Fruit fly (Drosophila melanogaster) whole organism, embryonic: ENCODE data around the gene Rpn11.

Experiments
- ATbp ChIP-seq: fragments of 200-800 bp; sonication (Bioruptor generic); optimal IDR thresholded peaks from 2 replicates; lab custom pipeline; 2017; ENCODE audit warnings: missing biosample characterization, mild to moderate bottlenecking, missing genetic modification characterization, missing genetic modification reagents
- Antp ChIP-seq: fragments of 200-800 bp; sonication (Bioruptor generic); optimal IDR thresholded peaks from 3 replicates; lab custom pipeline; 2016; ENCODE audit warnings: missing biosample characterization, missing genetic modification characterization
- Atf6 ChIP-seq: fragments of 200-800 bp; sonication (Bioruptor generic); IDR thresholded peaks from 2 replicates; pipeline ENCODE4 v1.3.6; 2022; ENCODE audit warnings: missing biosample characterization, missing genetic modification characterization
- CG11504 ChIP-seq: fragments of 200-800 bp; sonication (Bioruptor generic); optimal IDR thresholded peaks from 3 replicates; lab custom pipeline; 2019; ENCODE audit warnings: missing biosample characterization, mild to moderate bottlenecking, missing genetic modification characterization, moderate library complexity
- CG12155 ChIP-seq: fragments of 200-800 bp; sonication (Bioruptor generic); optimal IDR thresholded peaks from 3 replicates; lab custom pipeline; 2016; ENCODE audit warnings: missing biosample characterization, missing genetic modification characterization
- CG13296 ChIP-seq: fragments of 200-800 bp; sonication (Bioruptor generic); optimal IDR thresholded peaks from 3 replicates; lab custom pipeline; 2018; ENCODE audit warnings: missing biosample characterization, mild to moderate bottlenecking, missing genetic modification characterization
- CG15269 ChIP-seq: fragments of 200-800 bp; sonication (Bioruptor generic); optimal IDR thresholded peaks from 2 replicates; lab custom pipeline; 2018; ENCODE audit warnings: missing biosample characterization, mild to moderate bottlenecking, missing genetic modification characterization, moderate library complexity
- CG16815 ChIP-seq: fragments of 200-800 bp; sonication (Bioruptor generic); optimal IDR thresholded peaks from 3 replicates; lab custom pipeline; 2017; ENCODE audit warnings: missing biosample characterization, mild to moderate bottlenecking, missing genetic modification characterization
- CG17829 ChIP-seq: fragments of 200-800 bp; optimal IDR thresholded peaks from 2 replicates; lab custom pipeline; 2019; ENCODE audit warnings: missing biosample characterization, mild to moderate bottlenecking, missing genetic modification characterization, moderate library complexity
- CG18262 ChIP-seq: fragments of 200-800 bp; optimal IDR thresholded peaks from 3 replicates; lab custom pipeline; 2019; ENCODE audit warnings: missing biosample characterization, mild to moderate bottlenecking, missing genetic modification characterization, moderate library complexity
- CG30403 ChIP-seq: fragments of 200-800 bp; sonication (Bioruptor generic); optimal IDR thresholded peaks from 3 replicates; lab custom pipeline; 2016; ENCODE audit warnings: missing biosample characterization, missing genetic modification characterization
- CG34422 ChIP-seq: fragments of 200-800 bp; sonication (Bioruptor generic); IDR thresholded peaks from 3 replicates; pipeline ENCODE4 v1.3.6; 2022; ENCODE audit warnings: missing biosample characterization, missing genetic modification characterization
- CG3847 ChIP-seq: fragments of 200-800 bp; sonication (Bioruptor generic); IDR thresholded peaks from 2 replicates; pipeline ENCODE4 v1.3.6; 2022; ENCODE audit warnings: missing biosample characterization, missing genetic modification characterization
- CG4820 ChIP-seq: fragments of 200-800 bp; sonication (Bioruptor generic); optimal IDR thresholded peaks from 3 replicates; lab custom pipeline; 2016; ENCODE audit warnings: missing biosample characterization, missing genetic modification characterization
- CG7372 ChIP-seq: fragments of 200-800 bp; sonication (Bioruptor generic); IDR thresholded peaks from 2 replicates; pipeline ENCODE4 v1.3.6; 2022; ENCODE audit warnings: missing biosample characterization, missing genetic modification characterization
- Dip3 ChIP-seq: fragments of 200-800 bp; sonication (Bioruptor generic); optimal IDR thresholded peaks from 3 replicates; lab custom pipeline; 2016; ENCODE audit warnings: missing biosample characterization, missing genetic modification characterization
- Kr ChIP-seq: fragments of 200-800 bp; sonication (Bioruptor generic); optimal IDR thresholded peaks from 2 replicates; lab custom pipeline; 2017; ENCODE audit warnings: missing biosample characterization, mild to moderate bottlenecking, missing genetic modification characterization
- PHDP ChIP-seq: fragments of 200-800 bp; sonication (Bioruptor generic); optimal IDR thresholded peaks from 3 replicates; lab custom pipeline; 2018; ENCODE audit warnings: missing biosample characterization, mild to moderate bottlenecking, missing genetic modification characterization, moderate library complexity
- Ptx1 ChIP-seq: fragments of 200-800 bp; sonication (Bioruptor generic); IDR thresholded peaks from 2 replicates; pipeline ENCODE4 v1.3.6; 2022; ENCODE audit warnings: missing biosample characterization, missing genetic modification characterization
- Rfx ChIP-seq: fragments of 200-800 bp; sonication (Bioruptor generic); IDR thresholded peaks from 2 replicates; pipeline ENCODE4 v1.3.6; 2022; ENCODE audit warnings: missing biosample characterization, missing genetic modification characterization
- Sox102F ChIP-seq: fragments of 200-800 bp; sonication (Bioruptor generic); optimal IDR thresholded peaks from 2 replicates; lab custom pipeline; 2018; ENCODE audit warnings: missing biosample characterization, mild to moderate bottlenecking, missing genetic modification characterization, moderate library complexity
- Sry-β ChIP-seq: fragments of 200-800 bp; sonication (Bioruptor generic); optimal IDR thresholded peaks from 2 replicates; lab custom pipeline; 2018; ENCODE audit warnings: missing biosample characterization, mild to moderate bottlenecking, missing genetic modification characterization, moderate library complexity
- Sry-δ ChIP-seq: fragments of 200-800 bp; sonication (Bioruptor generic); optimal IDR thresholded peaks from 2 replicates; lab custom pipeline; 2016; ENCODE audit warnings: missing biosample characterization, missing genetic modification characterization
- TFAM ChIP-seq: fragments of 200-800 bp; sonication (Bioruptor generic); optimal IDR thresholded peaks from 2 replicates; lab custom pipeline; 2017; ENCODE audit warnings: missing biosample characterization, missing genetic modification characterization, inconsistent platforms
- Trl ChIP-seq, 3 experiments: fragments of >200 bp in 2 of 3; fragments of 200-800 bp in 1 of 3; sonication (Bioruptor generic) in 1 of 3; optimal IDR thresholded peaks; 2 replicates in 1 of 3; 3 replicates in 2 of 3; lab custom pipeline; 2016 to 2017; ENCODE audit warnings: missing biosample characterization in 1 of 3, missing genetic modification characterization in 1 of 3
- Vsx1 ChIP-seq: fragments of 200-800 bp; sonication (Bioruptor generic); optimal IDR thresholded peaks from 2 replicates; lab custom pipeline; 2017; ENCODE audit warnings: missing biosample characterization, mild to moderate bottlenecking, missing genetic modification characterization, missing genetic modification reagents
- Xbp1 ChIP-seq: fragments of 200-800 bp; sonication (Bioruptor generic); optimal IDR thresholded peaks from 3 replicates; lab custom pipeline; 2016; ENCODE audit warnings: missing biosample characterization, mild to moderate bottlenecking, missing genetic modification characterization
- abd-A ChIP-seq: fragments of 200-800 bp; sonication (Bioruptor generic); optimal IDR thresholded peaks from 3 replicates; lab custom pipeline; 2019; ENCODE audit warnings: missing biosample characterization, mild to moderate bottlenecking, missing genetic modification characterization, moderate library complexity
- al ChIP-seq: fragments of 200-800 bp; sonication (Bioruptor generic); IDR thresholded peaks from 2 replicates; pipeline ENCODE4 v1.3.6; 2022; ENCODE audit warnings: missing biosample characterization, missing genetic modification characterization
- ase ChIP-seq: fragments of 200-800 bp; sonication (Bioruptor generic); IDR thresholded peaks from 3 replicates; pipeline ENCODE4 v1.3.6; 2022; ENCODE audit warnings: missing biosample characterization, missing genetic modification characterization
- cg ChIP-seq: fragments of 200-800 bp; sonication (Bioruptor generic); optimal IDR thresholded peaks from 3 replicates; lab custom pipeline; 2019; ENCODE audit warnings: missing biosample characterization, mild to moderate bottlenecking, missing genetic modification characterization, moderate library complexity
- chm ChIP-seq: fragments of 200-800 bp; sonication (Bioruptor generic); IDR thresholded peaks from 2 replicates; pipeline ENCODE4 v1.3.6; 2022; ENCODE audit warnings: missing biosample characterization, missing genetic modification characterization
- dmrt99B ChIP-seq: fragments of 200-800 bp; sonication (Bioruptor generic); optimal IDR thresholded peaks from 2 replicates; lab custom pipeline; 2018; ENCODE audit warnings: missing biosample characterization, mild to moderate bottlenecking, missing genetic modification characterization, moderate library complexity
- dpn ChIP-seq, 2 experiments: fragments of 200-800 bp; sonication (Bioruptor generic); optimal IDR thresholded peaks; 3 replicates each; lab custom pipeline; 2016; ENCODE audit warnings: missing biosample characterization in 2 of 2, missing genetic modification characterization in 2 of 2
- fd102C ChIP-seq: fragments of 200-800 bp; sonication (Bioruptor generic); optimal IDR thresholded peaks from 2 replicates; lab custom pipeline; 2018; ENCODE audit warnings: missing biosample characterization, mild to moderate bottlenecking, missing genetic modification characterization, moderate library complexity
- grau ChIP-seq: fragments of 200-800 bp; optimal IDR thresholded peaks from 3 replicates; lab custom pipeline; 2019; ENCODE audit warnings: missing biosample characterization, mild to moderate bottlenecking, missing genetic modification characterization, moderate library complexity
- h ChIP-seq: fragments of >200 bp; optimal IDR thresholded peaks from 2 replicates; lab custom pipeline; 2017
- mam ChIP-seq: fragments of 200-800 bp; sonication (Bioruptor generic); optimal IDR thresholded peaks from 3 replicates; lab custom pipeline; 2016; ENCODE audit warnings: missing biosample characterization, missing genetic modification characterization
- nerfin-1 ChIP-seq: fragments of 200-800 bp; sonication (Bioruptor generic); optimal IDR thresholded peaks from 3 replicates; lab custom pipeline; 2019; ENCODE audit warnings: missing biosample characterization, mild to moderate bottlenecking, missing genetic modification characterization, moderate library complexity
- pb ChIP-seq: fragments of 200-800 bp; sonication (Bioruptor generic); optimal IDR thresholded peaks from 3 replicates; lab custom pipeline; 2016; ENCODE audit warnings: missing biosample characterization, missing genetic modification characterization
- pnt ChIP-seq: fragments of 200-800 bp; sonication (Bioruptor generic); optimal IDR thresholded peaks from 3 replicates; lab custom pipeline; 2016; ENCODE audit warnings: missing biosample characterization, missing genetic modification characterization
- pum ChIP-seq: fragments of 200-800 bp; sonication (Bioruptor generic); optimal IDR thresholded peaks from 2 replicates; lab custom pipeline; 2016; ENCODE audit warnings: missing biosample characterization, missing genetic modification characterization
- rib ChIP-seq: fragments of 200-800 bp; sonication (Bioruptor generic); IDR thresholded peaks from 2 replicates; pipeline ENCODE4 v1.3.6; 2022; ENCODE audit warnings: missing biosample characterization, missing genetic modification characterization
- row ChIP-seq: fragments of 200-800 bp; sonication (Bioruptor generic); IDR thresholded peaks from 3 replicates; pipeline ENCODE4 v1.3.6; 2022; ENCODE audit warnings: missing biosample characterization, missing genetic modification characterization
- scrt ChIP-seq: fragments of 200-800 bp; sonication (Bioruptor generic); optimal IDR thresholded peaks from 2 replicates; lab custom pipeline; 2018; ENCODE audit warnings: missing biosample characterization, mild to moderate bottlenecking, missing genetic modification characterization, moderate library complexity
- sisA ChIP-seq: fragments of 200-800 bp; sonication (Bioruptor generic); IDR thresholded peaks from 2 replicates; pipeline ENCODE4 v1.3.6; 2022; ENCODE audit warnings: missing biosample characterization, missing genetic modification characterization
- slbo ChIP-seq: fragments of 200-800 bp; sonication (Bioruptor generic); IDR thresholded peaks from 2 replicates; pipeline ENCODE4 v1.3.6; 2022; ENCODE audit warnings: missing biosample characterization, missing genetic modification characterization
- so ChIP-seq: fragments of 200-800 bp; sonication (Bioruptor generic); IDR thresholded peaks from 3 replicates; pipeline ENCODE4 v1.3.6; 2022; ENCODE audit warnings: missing biosample characterization, missing genetic modification characterization
- ttk ChIP-seq: fragments of 200-800 bp; sonication (Bioruptor generic); IDR thresholded peaks from 2 replicates; pipeline ENCODE4 v2.1.2; 2022; ENCODE audit warnings: missing biosample characterization, missing genetic modification characterization
- vnd ChIP-seq: fragments of 200-800 bp; sonication (Bioruptor generic); IDR thresholded peaks from 3 replicates; pipeline ENCODE4 v1.3.6; 2022; ENCODE audit warnings: missing biosample characterization, missing genetic modification characterization; ENCODE audit not compliant: partially characterized antibody

Gene Rpn11

DNA sequence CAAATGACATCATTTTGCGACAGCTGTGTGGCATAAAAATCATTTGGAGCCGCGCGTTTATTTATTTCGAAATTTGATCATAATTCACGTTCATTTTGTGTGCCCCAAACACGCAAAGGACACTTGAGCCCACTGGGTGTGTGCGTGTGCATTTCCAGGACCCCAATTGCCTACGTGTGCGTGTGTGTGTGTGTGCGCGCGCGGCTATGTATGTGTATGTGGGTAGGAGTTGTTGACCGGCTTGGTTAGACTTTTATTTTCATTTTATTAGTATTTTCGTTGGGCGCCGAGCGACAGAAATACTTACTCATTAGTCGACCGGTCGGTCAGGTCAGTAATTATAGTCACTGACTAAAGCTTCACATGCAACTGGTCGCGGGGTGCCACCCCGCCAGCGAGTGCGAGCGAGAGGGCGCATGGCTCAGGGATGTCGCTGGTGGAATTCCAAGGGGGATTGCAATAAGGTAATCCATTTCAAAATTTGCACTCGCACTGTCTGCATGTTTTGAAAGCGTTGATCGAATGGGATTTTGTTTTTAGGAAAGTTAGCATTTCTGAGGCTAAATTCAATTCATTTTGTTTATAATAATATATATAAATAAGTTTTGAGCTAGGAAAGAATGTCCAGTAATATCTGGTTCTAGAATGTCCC is 16.0 kb downstream of the Rpn11 start (continued):
- TF ChIP-seq scrt (GFP tag; lab: Kevin White, UChicago) (peak; percentile 76), slbo (GFP tag; lab: Robert Waterston, UW) (peak; percentile 78), Sox102F (peak; percentile 54), CG30403 (peak; percentile 48), fd102C (GFP tag; lab: Kevin White, UChicago) (no peak), Trl (optimal IDR thresholded peaks at IDR 0.05; lab: Kevin White, UChicago) (no peak), Trl (GFP tag; optimal IDR thresholded peaks at IDR 0.05; lab: Kevin White, UChicago) (peak; percentile 46), CG16815 (peak; percentile 29), pb (GFP tag; lab: Kevin White, UChicago) (no peak), CG3847 (GFP tag; lab: Robert Waterston, UW) (no peak), pum (GFP tag; lab: Kevin White, UChicago) (peak; percentile 40), grau (tag; lab: Kevin White, UChicago) (peak; percentile 32), nerfin-1 (tag; lab: Kevin White, UChicago) (peak; percentile 67), dpn (GFP tag; optimal IDR thresholded peaks at IDR 0.05; lab: Kevin White, UChicago) (peak in 1 of 2 experiments; percentile 62), CG13296 (GFP tag; lab: Kevin White, UChicago) (peak; percentile 7), Antp (peak; percentile 32), CG17829 (tag; lab: Kevin White, UChicago) (no peak), so (GFP tag; lab: Robert Waterston, UW) (0 out of 3 replicates have a peak, but pooled peaks have one; percentile 8), CG7372 (GFP tag; lab: Robert Waterston, UW) (0 out of 2 replicates have a peak, but pooled peaks have one; percentile 20), Atf6 (peak; percentile 63), Dip3 (peak; percentile 11), Kr (GFP tag; lab: Kevin White, UChicago) (no peak), Vsx1 (GFP tag; lab: Kevin White, UChicago) (no peak), ATbp (GFP tag; lab: Kevin White, UChicago) (peak; percentile 37), ase (GFP tag; lab: Robert Waterston, UW) (peak; percentile 58; the same call in 2 of the 3 replicates), cg (peak; percentile 87), dmrt99B (peak; percentile 50), vnd (GFP tag; lab: Robert Waterston, UW) (no peak), mam (GFP tag; lab: Kevin White, UChicago) (peak; percentile 50), CG15269 (tag; lab: Kevin White, UChicago) (peak; percentile 56), Sry-δ (no peak), PHDP (peak; percentile 27), rib (GFP tag; lab: Robert Waterston, UW) (peak; percentile 50; the same call in 1 of the 2 replicates), Ptx1 (peak; percentile 64; the same call in 1 of the 2 replicates), abd-A (peak; percentile 50), TFAM (GFP tag; lab: Kevin White, UChicago) (no peak), Sry-β (no peak), chm (GFP tag; lab: Robert Waterston, UW) (no peak), CG18262 (tag; lab: Kevin White, UChicago) (peak; percentile 39), CG34422 (GFP tag; lab: Robert Waterston, UW) (peak; percentile 56; the same call in 1 of the 3 replicates), row (peak; percentile 50), sisA (GFP tag; lab: Robert Waterston, UW) (peak; percentile 69), Xbp1 (peak; percentile 63), CG4820 (GFP tag; lab: Kevin White, UChicago) (peak; percentile 32), ttk (GFP tag; lab: Robert Waterston, UW) (peak; percentile 43), al (peak; percentile 42; the same call in 1 of the 2 replicates), pnt (GFP tag; lab: Kevin White, UChicago) (peak; percentile 1), CG11504 (tag; lab: Kevin White, UChicago) (peak; percentile 49), CG12155 (GFP tag; lab: Kevin White, UChicago) (peak; percentile 40), h (lab: Kevin White, UChicago) (no peak), Rfx (GFP tag; lab: Robert Waterston, UW) (peak; percentile 67)
